Fruit fly (Drosophila melanogaster) whole organism, embryonic: ENCODE results near the gene Sc2.

ENCODE experiments used
- CG18476 ChIP-seq: fragments of 200-800 bp; sonication (Bioruptor generic); optimal IDR thresholded peaks from 2 replicates; lab custom pipeline; 2016; ENCODE audit warnings: missing biosample characterization, mild to moderate bottlenecking, missing genetic modification characterization
- CG2120 ChIP-seq: fragments of 200-800 bp; sonication (Bioruptor generic); optimal IDR thresholded peaks from 3 replicates; lab custom pipeline; 2016; ENCODE audit warnings: missing biosample characterization, missing genetic modification characterization

- no peak for TF ChIP-seq CG2120
- TF ChIP-seq CG18476 (GFP tag; lab: Kevin White, UChicago) = no peak
Measured at dm6 chr3L:3926191-3926765, 23.0 kb downstream of the Sc2 start.
